Worm (Caenorhabditis elegans): ENCODE measurements around the gene F54H12.8.

- TF ChIP-seq ama-1 (optimal IDR thresholded peaks at IDR 0.05): no peak
- TF ChIP-seq ets-7 (tag; optimal IDR thresholded peaks at IDR 0.05): no peak
- TF ChIP-seq flt-1 (GFP tag; IDR thresholded peaks at IDR 0.05): no peak
- no peak for TF ChIP-seq F13C5.2 (tag; optimal IDR thresholded peaks at IDR 0.05)
- TF ChIP-seq tra-4 (tag; optimal IDR thresholded peaks at IDR 0.05): no peak
- no peak for TF ChIP-seq scrt-1 (GFP tag; IDR thresholded peaks at IDR 0.05)
- no peak for TF ChIP-seq hnd-1 (tag; optimal IDR thresholded peaks at IDR 0.05)
- TF ChIP-seq ceh-36 (tag; optimal IDR thresholded peaks at IDR 0.05): no peak
- TF ChIP-seq hmg-4 (GFP tag; optimal IDR thresholded peaks at IDR 0.05): no peak
- TF ChIP-seq aly-1 (tag; optimal IDR thresholded peaks at IDR 0.05): no peak
- no peak for TF ChIP-seq B0310.2 (tag; optimal IDR thresholded peaks at IDR 0.05)
- no peak for TF ChIP-seq ceh-13 (GFP tag; optimal IDR thresholded peaks at IDR 0.05)
These were observed 40.4 kb downstream of the F54H12.8 start, which contains the start of the genes C29E4.13 and npp-15 for ce11 chrIII:7928549-7929129.

Measured in whole organism, early embryonic.